Worm (Caenorhabditis elegans): ENCODE measurements around the gene madf-5.

DNA sequence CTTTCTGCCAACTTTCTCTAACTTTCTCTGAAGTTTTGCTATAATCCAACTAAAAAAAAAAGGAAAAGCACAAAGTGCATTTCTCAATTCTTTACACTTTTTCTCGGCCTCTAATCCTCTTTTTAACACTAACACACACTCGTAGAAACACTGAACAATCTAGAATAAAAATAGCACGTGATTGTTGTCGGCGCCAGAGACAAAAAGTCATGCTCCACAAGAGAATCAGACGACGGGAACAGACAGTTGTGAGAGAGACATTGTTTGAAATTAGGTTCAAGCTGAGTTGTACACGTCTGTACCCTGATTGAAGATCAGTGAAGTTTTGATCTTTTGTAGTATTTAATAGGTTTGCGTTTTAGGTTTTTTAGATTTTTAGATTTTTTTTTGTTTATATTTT lies 25.0 kb downstream of the madf-5 start:
- TF ChIP-seq klf-2 (GFP tag; conservative IDR thresholded peaks at IDR 0.05): no peak
- TF ChIP-seq med-1 (GFP tag; optimal IDR thresholded peaks at IDR 0.05; ENCODE audit: insufficient read depth): no peak
- no peak for TF ChIP-seq ref-1 (GFP tag; conservative IDR thresholded peaks at IDR 0.05)
- TF ChIP-seq ztf-23 (GFP tag; IDR thresholded peaks at IDR 0.05): no peak
- no peak for TF ChIP-seq flt-1 (GFP tag; IDR thresholded peaks at IDR 0.05)
- TF ChIP-seq cog-1 (tag; optimal IDR thresholded peaks at IDR 0.05): no peak
- no peak for TF ChIP-seq tab-1 (GFP tag; IDR thresholded peaks at IDR 0.05)

Data from whole organism, midembryonic.